Worm (Caenorhabditis elegans): ENCODE measurements around the gene fbxa-77.

ce11 chrIII:1284584-1285046, 35.3 kb downstream of the fbxa-77 start, which contains the start of gene fbxa-37:
- TF ChIP-seq ztf-11 (tag; optimal IDR thresholded peaks at IDR 0.05): no peak
- TF ChIP-seq ama-1 (optimal IDR thresholded peaks at IDR 0.05): no peak
- TF ChIP-seq unc-39 (tag; optimal IDR thresholded peaks at IDR 0.05): no peak
- no peak for TF ChIP-seq ceh-82 (tag; optimal IDR thresholded peaks at IDR 0.05)
- TF ChIP-seq nhr-11 (tag; optimal IDR thresholded peaks at IDR 0.05): no peak
- no peak for TF ChIP-seq tbx-2 (tag; optimal IDR thresholded peaks at IDR 0.05)
- TF ChIP-seq nhr-25 (tag; optimal IDR thresholded peaks at IDR 0.05): no peak
- no peak for TF ChIP-seq nhr-77 (tag; optimal IDR thresholded peaks at IDR 0.05)
- peak; percentile 74 for TF ChIP-seq ceh-28 (tag; optimal IDR thresholded peaks at IDR 0.05)
- TF ChIP-seq zag-1 (tag; optimal IDR thresholded peaks at IDR 0.05): no peak
- TF ChIP-seq nhr-28 (tag; optimal IDR thresholded peaks at IDR 0.05): no peak
- TF ChIP-seq nhr-76 (tag; optimal IDR thresholded peaks at IDR 0.05): no peak

Data from whole organism, L3 larva.